Worm (Caenorhabditis elegans) whole organism, young adult: Measurements from ENCODE around the gene C44F1.1.

Experiments
- B0261.1 ChIP-seq: sonication (generic microtip); optimal IDR thresholded peaks from 2 replicates; lab custom pipeline; 2016; ENCODE audit warnings: mild to moderate bottlenecking, missing genetic modification characterization, moderate library complexity, missing compliant biosample characterization
- F39B2.1 ChIP-seq: fragments of 200-800 bp; sonication (Bioruptor generic); IDR thresholded peaks from 2 replicates; pipeline ENCODE4 v1.3.6; 2022; ENCODE audit warnings: missing genetic modification reagents, missing genetic modification characterization, missing compliant biosample characterization
- ama-1 ChIP-seq, 3 experiments: fragments of 150-350 bp in 1 of 3; sonication (generic microtip) in 2 of 3; optimal IDR thresholded peaks; 2 replicates each; lab custom pipeline; 2014 to 2018; ENCODE audit warnings: missing biosample characterization in 2 of 3, missing genetic modification characterization in 2 of 3, missing genetic modification reagents in 2 of 3
- ccch-3 ChIP-seq: fragments of 200-800 bp; sonication (Bioruptor generic); optimal IDR thresholded peaks from 2 replicates; lab custom pipeline; 2018; ENCODE audit warnings: mild to moderate bottlenecking, missing genetic modification characterization, missing compliant biosample characterization
- dox-1 ChIP-seq: fragments of 200-800 bp; sonication (Bioruptor generic); IDR thresholded peaks from 2 replicates; pipeline ENCODE4 v1.3.6; 2022; ENCODE audit warnings: missing genetic modification reagents, missing genetic modification characterization, missing compliant biosample characterization
- hlh-26 ChIP-seq: fragments of 200-800 bp; sonication (Bioruptor generic); conservative IDR thresholded peaks from 2 replicates; pipeline ENCODE4 v1.3.6; 2022; ENCODE audit warnings: missing genetic modification reagents, missing genetic modification characterization, missing compliant biosample characterization
- unc-62 ChIP-seq: fragments of 150-350 bp; optimal IDR thresholded peaks from 2 replicates; lab custom pipeline; 2014; ENCODE audit warnings: missing biosample characterization, missing genetic modification reagents, missing genetic modification characterization

DNA sequence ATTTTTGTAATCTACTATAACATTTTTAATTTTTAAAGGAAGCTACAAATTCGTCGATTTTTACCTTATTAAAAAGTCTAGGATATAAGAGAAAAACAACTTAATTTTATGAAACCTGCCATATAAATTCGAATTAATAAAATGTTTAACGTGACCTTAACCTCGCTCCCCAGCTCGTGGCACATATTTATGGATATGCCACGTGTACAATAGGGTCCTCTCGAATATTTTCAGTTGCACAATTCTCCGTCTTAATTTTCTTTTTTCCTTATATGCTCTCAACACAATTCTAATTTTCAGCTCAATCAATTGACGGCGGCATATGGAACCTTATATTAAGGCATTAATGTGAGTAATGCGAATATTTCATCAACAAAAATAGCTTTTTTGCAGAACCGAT, 29.1 kb downstream of the C44F1.1 start, which contains the start of gene F34D10.4:
- TF ChIP-seq B0261.1 (tag; lab: Kevin White, UChicago) (no peak), hlh-26 (GFP tag; lab: Robert Waterston, UW) (no peak), dox-1 (no peak), unc-62 (GFP tag; lab: Kevin White, UChicago) (no peak), ama-1 (optimal IDR thresholded peaks at IDR 0.05; lab: Kevin White, UChicago) (no peak), ama-1 (GFP tag; optimal IDR thresholded peaks at IDR 0.05; lab: Kevin White, UChicago) (no peak), ccch-3 (GFP tag; lab: Kevin White, UChicago) (no peak), F39B2.1 (GFP tag; lab: Robert Waterston, UW) (no peak)
